Worm (Caenorhabditis elegans): ENCODE results near the gene mac-1.
A peak's percentile ranks its signal among the peaks of the same experiment; 100 is the strongest.

- TF ChIP-seq nhr-21 (tag; optimal IDR thresholded peaks at IDR 0.05) (peak; percentile 44), elt-3 (tag; optimal IDR thresholded peaks at IDR 0.05) (no peak), skn-1 (tag; optimal IDR thresholded peaks at IDR 0.05) (no peak), nhr-25 (tag; optimal IDR thresholded peaks at IDR 0.05) (peak; percentile 50), unc-62 (GFP tag; optimal IDR thresholded peaks at IDR 0.05) (no peak), snpc-4 (tag; optimal IDR thresholded peaks at IDR 0.05) (peak; percentile 73), ztf-4 (tag; optimal IDR thresholded peaks at IDR 0.05) (no peak), sma-9 (GFP tag; optimal IDR thresholded peaks at IDR 0.05) (no peak), sma-9 (tag; optimal IDR thresholded peaks at IDR 0.05) (no peak), nhr-77 (tag; optimal IDR thresholded peaks at IDR 0.05) (no peak), nhr-237 (tag; optimal IDR thresholded peaks at IDR 0.05) (no peak), crh-2 (tag; optimal IDR thresholded peaks at IDR 0.05) (peak; percentile 76), mdl-1 (tag; optimal IDR thresholded peaks at IDR 0.05) (no peak)
Measured at ce11 chrII:13369231-13369630, 48.5 kb upstream of the mac-1 start, which contains the start of gene Y48C3A.20.

Measured in whole organism, L2 larva.